Worm (Caenorhabditis elegans) whole organism, L1 larva: ENCODE data around the gene ztf-7.

Experiments
- C34B4.2 ChIP-seq: sonication (generic microtip); optimal IDR thresholded peaks from 2 replicates; lab custom pipeline; 2017; ENCODE audit warnings: mild to moderate bottlenecking, missing genetic modification characterization, missing compliant biosample characterization
- aha-1 ChIP-seq: fragments of 150-350 bp; optimal IDR thresholded peaks from 2 replicates; lab custom pipeline; 2014; ENCODE audit warnings: missing biosample characterization, missing genetic modification characterization
- aly-2 ChIP-seq: fragments of 150-350 bp; optimal IDR thresholded peaks from 2 replicates; lab custom pipeline; 2014; ENCODE audit warnings: missing biosample characterization, missing genetic modification characterization
- ceh-63 ChIP-seq: fragments of 200-800 bp; sonication (Bioruptor generic); optimal IDR thresholded peaks from 2 replicates; lab custom pipeline; 2018; ENCODE audit warnings: mild to moderate bottlenecking, missing genetic modification characterization, missing compliant biosample characterization
- ceh-8 ChIP-seq: fragments of 200-800 bp; sonication (Bioruptor generic); optimal IDR thresholded peaks from 2 replicates; lab custom pipeline; 2018; ENCODE audit warnings: mild to moderate bottlenecking, missing genetic modification characterization, moderate library complexity, missing compliant biosample characterization
- ceh-82 ChIP-seq, 3 experiments: fragments of 150-350 bp in 1 of 3; sonication (generic microtip) in 2 of 3; optimal IDR thresholded peaks; 2 replicates each; lab custom pipeline; 2014 to 2017; ENCODE audit warnings: missing biosample characterization in 3 of 3, missing genetic modification characterization in 3 of 3
- ces-1 ChIP-seq: fragments of 150-350 bp; optimal IDR thresholded peaks from 2 replicates; lab custom pipeline; 2014; ENCODE audit warnings: missing biosample characterization, missing genetic modification reagents, missing genetic modification characterization
- dsc-1 ChIP-seq: sonication (generic microtip); optimal IDR thresholded peaks from 2 replicates; lab custom pipeline; 2016; ENCODE audit warnings: mild to moderate bottlenecking, missing genetic modification characterization, missing compliant biosample characterization
- efl-1 ChIP-seq, 4 experiments: fragments of 150-350 bp; optimal IDR thresholded peaks in 3 of 4; peaks in 1 of 4; 1 replicate in 1 of 4; 2 replicates in 3 of 4; lab custom pipeline; 2014; ENCODE audit warnings: missing biosample characterization in 2 of 4, missing genetic modification characterization in 2 of 4, missing genetic modification reagents in 2 of 4
- elt-3 ChIP-seq, 6 experiments: fragments of 150-350 bp in 1 of 6; sonication (generic microtip); optimal IDR thresholded peaks; 2 replicates each; lab custom pipeline; 2017 to 2018; ENCODE audit warnings: missing biosample characterization in 6 of 6, missing genetic modification characterization in 6 of 6, inconsistent platforms in 1 of 6
- ets-5 ChIP-seq: fragments of 200-800 bp; sonication (Bioruptor generic); IDR thresholded peaks from 2 replicates; pipeline ENCODE4 v1.3.6; 2022; ENCODE audit warnings: missing genetic modification characterization, missing compliant biosample characterization
- hlh-4 ChIP-seq: sonication (generic microtip); optimal IDR thresholded peaks from 2 replicates; lab custom pipeline; 2016; ENCODE audit warnings: mild to moderate bottlenecking, missing genetic modification characterization, missing compliant biosample characterization
- irx-1 ChIP-seq: sonication (generic microtip); optimal IDR thresholded peaks from 2 replicates; lab custom pipeline; 2016; ENCODE audit warnings: missing genetic modification characterization, missing compliant biosample characterization
- jun-1 ChIP-seq: fragments of 150-350 bp; optimal IDR thresholded peaks from 2 replicates; lab custom pipeline; 2014; ENCODE audit warnings: missing biosample characterization, missing genetic modification reagents, missing genetic modification characterization
- lin-39 ChIP-seq: fragments of 150-350 bp; optimal IDR thresholded peaks from 2 replicates; lab custom pipeline; 2014; ENCODE audit warnings: missing biosample characterization, missing genetic modification reagents, missing genetic modification characterization
- lir-3 ChIP-seq: sonication (generic microtip); optimal IDR thresholded peaks from 2 replicates; lab custom pipeline; 2016; ENCODE audit warnings: mild to moderate bottlenecking, missing genetic modification characterization, moderate library complexity, missing compliant biosample characterization; ENCODE audit not compliant: poor library complexity
- mdl-1 ChIP-seq, 2 experiments: fragments of 150-350 bp; optimal IDR thresholded peaks; 2 replicates each; lab custom pipeline; 2014 to 2017; ENCODE audit warnings: missing biosample characterization in 2 of 2, missing genetic modification characterization in 2 of 2, inconsistent platforms in 1 of 2
- mep-1 ChIP-seq: fragments of 150-350 bp; optimal IDR thresholded peaks from 2 replicates; lab custom pipeline; 2014; ENCODE audit warnings: missing biosample characterization, missing genetic modification characterization
- nhr-12 ChIP-seq: sonication (generic microtip); optimal IDR thresholded peaks from 2 replicates; lab custom pipeline; 2017; ENCODE audit warnings: missing biosample characterization, missing genetic modification characterization
- nhr-20 ChIP-seq: sonication (generic microtip); optimal IDR thresholded peaks from 2 replicates; lab custom pipeline; 2016; ENCODE audit warnings: mild to moderate bottlenecking, missing genetic modification characterization, missing compliant biosample characterization
- nhr-237 ChIP-seq: fragments of 150-350 bp; optimal IDR thresholded peaks from 2 replicates; lab custom pipeline; 2014; ENCODE audit warnings: missing biosample characterization, missing genetic modification characterization
- nhr-28 ChIP-seq: fragments of 150-350 bp; optimal IDR thresholded peaks from 2 replicates; lab custom pipeline; 2014; ENCODE audit warnings: missing biosample characterization, missing genetic modification characterization
- nhr-47 ChIP-seq: sonication (generic microtip); optimal IDR thresholded peaks from 2 replicates; lab custom pipeline; 2016; ENCODE audit warnings: mild to moderate bottlenecking, missing genetic modification characterization, moderate library complexity, missing compliant biosample characterization
- nhr-76 ChIP-seq: sonication (generic microtip); optimal IDR thresholded peaks from 2 replicates; lab custom pipeline; 2017; ENCODE audit warnings: missing biosample characterization, missing genetic modification characterization
- nhr-77 ChIP-seq: fragments of 150-350 bp; optimal IDR thresholded peaks from 2 replicates; lab custom pipeline; 2014; ENCODE audit warnings: missing biosample characterization, missing genetic modification characterization
- nhr-85 ChIP-seq: sonication (generic microtip); peaks from one replicate; lab custom pipeline; 2016; ENCODE audit warnings: missing genetic modification characterization, inconsistent platforms, missing compliant biosample characterization
- nhr-90 ChIP-seq: sonication (generic microtip); optimal IDR thresholded peaks from 2 replicates; lab custom pipeline; 2016; ENCODE audit warnings: mild to moderate bottlenecking, missing genetic modification characterization, missing compliant biosample characterization; ENCODE audit not compliant: poor library complexity
- snpc-4 ChIP-seq: fragments of 150-350 bp; optimal IDR thresholded peaks from 2 replicates; lab custom pipeline; 2014; ENCODE audit warnings: missing biosample characterization, missing genetic modification characterization
- swsn-7 ChIP-seq: sonication (generic microtip); optimal IDR thresholded peaks from 2 replicates; lab custom pipeline; 2016; ENCODE audit warnings: missing genetic modification characterization, missing compliant biosample characterization
- tbx-2 ChIP-seq: sonication (generic microtip); optimal IDR thresholded peaks from 2 replicates; lab custom pipeline; 2016; ENCODE audit warnings: missing genetic modification characterization, missing compliant biosample characterization
- tlp-1 ChIP-seq: fragments of 150-350 bp; optimal IDR thresholded peaks from 2 replicates; lab custom pipeline; 2014; ENCODE audit warnings: missing biosample characterization, missing genetic modification characterization
- unc-130 ChIP-seq: fragments of 150-350 bp; optimal IDR thresholded peaks from 2 replicates; lab custom pipeline; 2017; ENCODE audit warnings: missing biosample characterization, missing genetic modification characterization, inconsistent platforms
- unc-86 ChIP-seq: sonication (generic microtip); optimal IDR thresholded peaks from 2 replicates; lab custom pipeline; 2016; ENCODE audit warnings: missing genetic modification characterization, missing compliant biosample characterization
- unc-98 ChIP-seq: fragments of 200-800 bp; sonication (Bioruptor generic); IDR thresholded peaks from 2 replicates; pipeline ENCODE4 v1.3.6; 2022; ENCODE audit warnings: missing genetic modification characterization, missing compliant biosample characterization
- vab-15 ChIP-seq: sonication (generic microtip); optimal IDR thresholded peaks from 2 replicates; lab custom pipeline; 2017; ENCODE audit warnings: missing genotype, mild to moderate bottlenecking, missing genetic modification characterization, missing compliant biosample characterization
- ztf-4 ChIP-seq: fragments of 150-350 bp; optimal IDR thresholded peaks from 2 replicates; lab custom pipeline; 2014; ENCODE audit warnings: missing biosample characterization, missing genetic modification characterization

The ztf-7 gene

ce11 chrV:9833900-9834299, 44.4 kb upstream of the ztf-7 start, which contains the start of gene sru-40:
Gene sru-40, minus strand, starts transcription at chrV:9834000.
- no peak for TF ChIP-seq C34B4.2
- TF ChIP-seq unc-86: no peak
- TF ChIP-seq nhr-12 (tag; lab: Kevin White, UChicago): no peak
- no peak for TF ChIP-seq ceh-8
- no peak for TF ChIP-seq ceh-82 (tag; optimal IDR thresholded peaks at IDR 0.05; lab: Kevin White, UChicago)
- no peak for TF ChIP-seq elt-3 (tag; optimal IDR thresholded peaks at IDR 0.05; lab: Kevin White, UChicago)
- no peak for TF ChIP-seq irx-1
- no peak for TF ChIP-seq lir-3 (tag; lab: Kevin White, UChicago)
- TF ChIP-seq, all 84 proteins: peak for 0

DNA sequence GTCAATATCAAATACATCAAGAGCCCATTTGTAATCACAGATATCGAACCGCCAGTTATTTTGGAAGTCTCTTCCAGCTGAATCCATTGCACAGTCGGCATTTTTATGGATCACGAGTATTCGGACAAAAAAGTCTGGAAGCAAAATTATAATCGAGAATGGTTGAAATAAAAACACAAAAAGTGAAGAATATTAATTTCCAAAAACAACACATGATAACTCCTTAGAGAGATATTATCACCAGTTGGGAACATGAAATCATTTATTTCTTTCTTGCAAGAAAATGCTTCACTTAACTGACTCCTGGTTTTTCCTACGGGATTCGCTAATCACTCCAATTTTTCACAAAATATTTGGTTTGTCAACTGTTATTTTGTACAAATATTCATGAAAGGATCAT, 34.6 kb upstream of the ztf-7 start, which contains the start of gene str-2:
Gene str-2, minus strand, starts transcription at position 101 of the 400 bp plus-strand sequence.
- no peak for TF ChIP-seq aha-1 (tag; lab: Kevin White, UChicago)
- TF ChIP-seq jun-1: no peak
- TF ChIP-seq vab-15 (tag; lab: Kevin White, UChicago): no peak
- no peak for TF ChIP-seq C34B4.2
- no peak for TF ChIP-seq nhr-47 (tag; lab: Kevin White, UChicago)
- TF ChIP-seq unc-98 (GFP tag; lab: Robert Waterston, UW): no peak
- no peak for TF ChIP-seq tlp-1 (tag; lab: Kevin White, UChicago)
- no peak for TF ChIP-seq tbx-2 (tag; lab: Kevin White, UChicago)
- no peak for TF ChIP-seq nhr-90
- no peak for TF ChIP-seq ets-5 (GFP tag; lab: Robert Waterston, UW)
- no peak for TF ChIP-seq nhr-20 (tag; lab: Kevin White, UChicago)
- no peak for TF ChIP-seq ces-1
- TF ChIP-seq swsn-7 (tag; lab: Kevin White, UChicago): no peak
- no peak for TF ChIP-seq dsc-1 (tag; lab: Kevin White, UChicago)
- no peak for TF ChIP-seq ceh-82 (tag; optimal IDR thresholded peaks at IDR 0.05; lab: Kevin White, UChicago)

DNA sequence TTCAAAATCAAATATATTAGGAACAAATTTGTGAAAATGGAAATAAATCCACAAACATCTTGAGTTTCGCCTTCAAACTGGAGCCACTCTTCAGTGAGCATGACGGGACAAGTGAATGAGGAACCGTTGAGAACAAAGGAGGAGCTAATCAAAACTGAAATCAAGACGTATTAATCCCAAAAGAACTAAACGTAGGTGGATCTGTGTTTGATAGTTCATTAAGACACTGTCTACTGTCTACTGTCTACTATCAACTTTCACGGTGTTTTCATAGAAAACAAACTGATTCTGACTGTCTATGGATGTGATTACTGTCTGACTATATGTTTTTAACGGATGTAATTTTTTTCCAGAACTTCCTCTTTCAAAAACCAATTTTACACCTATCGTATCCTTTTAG, 32.2 kb upstream of the ztf-7 start, which contains the start of gene str-193:
Gene str-193, minus strand, starts transcription at position 101 of the 400 bp plus-strand sequence.
- no peak for TF ChIP-seq ceh-63
- TF ChIP-seq ceh-8: no peak
- TF ChIP-seq hlh-4 (tag; lab: Kevin White, UChicago): no peak
- TF ChIP-seq nhr-20 (tag; lab: Kevin White, UChicago): no peak
- no peak for TF ChIP-seq lin-39 (tag; lab: Kevin White, UChicago)
- TF ChIP-seq nhr-77 (tag; lab: Kevin White, UChicago): no peak
- no peak for TF ChIP-seq mdl-1 (tag; optimal IDR thresholded peaks at IDR 0.05; lab: Kevin White, UChicago)
- no peak for TF ChIP-seq aly-2 (tag; lab: Kevin White, UChicago)
- TF ChIP-seq nhr-85: no peak
- no peak for TF ChIP-seq ztf-4 (tag; lab: Kevin White, UChicago)
- TF ChIP-seq snpc-4 (tag; lab: Kevin White, UChicago): no peak

- TF ChIP-seq efl-1 (optimal IDR thresholded peaks at IDR 0.05; lab: Kevin White, UChicago) (no peak), efl-1 (GFP tag; optimal IDR thresholded peaks at IDR 0.05 in 1 of 2; lab: Kevin White, UChicago) (peak in 1 of 2 experiments; percentile 58), nhr-237 (tag; lab: Kevin White, UChicago) (no peak)
Observed at ce11 chrV:9816390-9816789, 26.9 kb upstream of the ztf-7 start, which contains the start of gene sru-31. Gene sru-31, plus strand, starts transcription at chrV:9816690.

DNA sequence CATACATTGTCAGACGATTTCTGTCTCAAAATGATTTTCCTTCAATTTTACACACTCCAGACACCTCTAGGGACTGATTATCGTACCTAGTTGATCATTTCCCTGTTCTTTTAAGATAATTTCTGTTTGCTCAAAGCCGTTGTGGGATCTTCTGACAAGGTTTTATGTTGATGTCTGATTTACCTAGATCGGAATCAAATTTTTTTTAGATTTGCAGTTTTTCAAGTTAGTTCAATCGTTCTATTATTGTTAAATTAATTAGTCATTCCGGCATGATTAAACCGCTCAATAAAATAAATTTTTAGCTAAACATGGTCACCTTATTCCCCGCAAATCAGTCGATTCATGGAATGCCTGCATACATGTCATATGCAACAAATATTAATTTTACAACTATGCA, 24.0 kb upstream of the ztf-7 start, which contains the start of gene sru-30:
Gene sru-30, plus strand, starts transcription at position 301 of the 400 bp plus-strand sequence.
- TF ChIP-seq unc-130: no peak
- TF ChIP-seq ces-1: no peak
- TF ChIP-seq nhr-76 (tag; lab: Kevin White, UChicago): no peak
- no peak for TF ChIP-seq nhr-28 (tag; lab: Kevin White, UChicago)
- no peak for TF ChIP-seq mep-1
- TF ChIP-seq nhr-237 (tag; lab: Kevin White, UChicago): no peak
- TF ChIP-seq unc-86: no peak
- no peak for TF ChIP-seq nhr-12 (tag; lab: Kevin White, UChicago)
